Fruit fly (Drosophila melanogaster) Kc167 (cell line): ENCODE data around the gene CG9132.

Experiments used
- Myc ChIP-seq: fragments of >200 bp; optimal IDR thresholded peaks from 2 replicates; lab custom pipeline; 2017; ENCODE audit warnings: missing external identifiers
- Sin3A ChIP-seq: fragments of >200 bp; optimal IDR thresholded peaks from 2 replicates; lab custom pipeline; 2018; ENCODE audit warnings: missing external identifiers
- h ChIP-seq: fragments of >200 bp; optimal IDR thresholded peaks from 3 replicates; lab custom pipeline; 2018; ENCODE audit warnings: missing external identifiers
- insv ChIP-seq: fragments of >200 bp; optimal IDR thresholded peaks from 3 replicates; lab custom pipeline; 2018; ENCODE audit warnings: missing external identifiers
- psq ChIP-seq: fragments of >200 bp; optimal IDR thresholded peaks from 2 replicates; lab custom pipeline; 2017; ENCODE audit warnings: missing external identifiers
- ttk ChIP-seq: sonication (Bioruptor generic); optimal IDR thresholded peaks from 2 replicates; lab custom pipeline; 2017; ENCODE audit warnings: missing external identifiers

dm6 chrX:16749324-16749723 is 51.2 kb downstream of the CG9132 start:
- TF ChIP-seq h (no peak), Sin3A (lab: Kevin White, UChicago) (no peak), Myc (no peak), psq (lab: Kevin White, UChicago) (no peak), ttk (lab: Kevin White, UChicago) (no peak), insv (lab: Kevin White, UChicago) (no peak)
